Worm (Caenorhabditis elegans): ENCODE data around the gene K11H12.8.
A peak's percentile ranks its signal among the peaks of the same experiment; 100 is the strongest.

Gene K11H12.8

ce11 chrIV:657932-658331 is 2.7 kb downstream of the K11H12.8 start:
- TF ChIP-seq unc-55 (GFP tag; optimal IDR thresholded peaks at IDR 0.05) (peak; percentile 2), egl-27 (tag; optimal IDR thresholded peaks at IDR 0.05) (no peak), skn-1 (tag; optimal IDR thresholded peaks at IDR 0.05) (no peak), nhr-21 (tag; optimal IDR thresholded peaks at IDR 0.05) (peak; percentile 12), crh-2 (tag; optimal IDR thresholded peaks at IDR 0.05) (peak; percentile 37), nhr-237 (tag; optimal IDR thresholded peaks at IDR 0.05) (no peak), alr-1 (tag; optimal IDR thresholded peaks at IDR 0.05) (no peak), sma-3 (GFP tag; optimal IDR thresholded peaks at IDR 0.05) (peak; percentile 54), ztf-11 (tag; optimal IDR thresholded peaks at IDR 0.05) (no peak), lin-11 (tag; optimal IDR thresholded peaks at IDR 0.05) (peak; percentile 11), lsy-2 (tag; optimal IDR thresholded peaks at IDR 0.05) (peak; percentile 79), nhr-12 (tag; optimal IDR thresholded peaks at IDR 0.05) (no peak), sem-4 (tag; optimal IDR thresholded peaks at IDR 0.05) (no peak), nhr-129 (tag; optimal IDR thresholded peaks at IDR 0.05) (peak; percentile 81), mbf-1 (tag; optimal IDR thresholded peaks at IDR 0.05) (no peak), ama-1 (optimal IDR thresholded peaks at IDR 0.05) (no peak), zag-1 (tag; optimal IDR thresholded peaks at IDR 0.05) (no peak), dmd-4 (tag; optimal IDR thresholded peaks at IDR 0.05) (no peak), mab-5 (tag; optimal IDR thresholded peaks at IDR 0.05) (no peak), Y55F3AM.14 (GFP tag; optimal IDR thresholded peaks at IDR 0.05) (no peak), nhr-11 (tag; optimal IDR thresholded peaks at IDR 0.05) (no peak), aly-2 (tag; optimal IDR thresholded peaks at IDR 0.05) (no peak), elt-1 (tag; optimal IDR thresholded peaks at IDR 0.05) (no peak), ZK546.5 (tag; optimal IDR thresholded peaks at IDR 0.05) (no peak), lin-13 (GFP tag; optimal IDR thresholded peaks at IDR 0.05) (peak; percentile 28), nhr-23 (tag; optimal IDR thresholded peaks at IDR 0.05) (no peak), fos-1 (tag; optimal IDR thresholded peaks at IDR 0.05) (no peak), blmp-1 (tag; optimal IDR thresholded peaks at IDR 0.05; ENCODE audit: insufficient read depth) (no peak), ceh-16 (tag; optimal IDR thresholded peaks at IDR 0.05) (peak; percentile 49), ceh-82 (tag; optimal IDR thresholded peaks at IDR 0.05) (no peak), unc-62 (GFP tag; optimal IDR thresholded peaks at IDR 0.05) (no peak), nhr-77 (tag; optimal IDR thresholded peaks at IDR 0.05) (no peak), snpc-4 (tag; optimal IDR thresholded peaks at IDR 0.05) (peak; percentile 98), nhr-25 (tag; optimal IDR thresholded peaks at IDR 0.05) (peak; percentile 9), nhr-10 (tag; optimal IDR thresholded peaks at IDR 0.05) (no peak), nhr-6 (tag; optimal IDR thresholded peaks at IDR 0.05) (no peak), C34F6.9 (tag; optimal IDR thresholded peaks at IDR 0.05) (peak; percentile 35), elt-3 (tag; optimal IDR thresholded peaks at IDR 0.05) (no peak), mdl-1 (tag; optimal IDR thresholded peaks at IDR 0.05) (peak in 1 of 2 experiments; percentile 30), gmeb-1 (tag; optimal IDR thresholded peaks at IDR 0.05) (peak; percentile 79), F13H6.1 (tag; optimal IDR thresholded peaks at IDR 0.05) (peak; percentile 46), ztf-1 (GFP tag; conservative IDR thresholded peaks at IDR 0.05) (no peak), R02D3.7 (tag; optimal IDR thresholded peaks at IDR 0.05) (no peak), peb-1 (tag; optimal IDR thresholded peaks at IDR 0.05) (no peak), lin-39 (tag; optimal IDR thresholded peaks at IDR 0.05) (no peak), unc-39 (tag; optimal IDR thresholded peaks at IDR 0.05) (no peak), sma-9 (GFP tag; optimal IDR thresholded peaks at IDR 0.05) (peak; percentile 64), sma-9 (tag; optimal IDR thresholded peaks at IDR 0.05) (no peak), ztf-4 (tag; optimal IDR thresholded peaks at IDR 0.05) (no peak)
